Fruit fly (Drosophila melanogaster) whole organism, prepupa: Measurements from ENCODE around the gene CG43925.

Experiments
- CG11902 ChIP-seq: fragments of 200-800 bp; sonication (Bioruptor generic); optimal IDR thresholded peaks from 3 replicates; lab custom pipeline; 2016; ENCODE audit warnings: missing biosample characterization, missing genetic modification characterization
- CG16779 ChIP-seq: fragments of 200-800 bp; sonication (Bioruptor generic); optimal IDR thresholded peaks from 3 replicates; lab custom pipeline; 2017; ENCODE audit warnings: missing biosample characterization, mild to moderate bottlenecking, missing genetic modification characterization
- CG6854 ChIP-seq: fragments of 200-800 bp; sonication (Bioruptor generic); optimal IDR thresholded peaks from 2 replicates; lab custom pipeline; 2017; ENCODE audit warnings: missing biosample characterization, mild to moderate bottlenecking, missing genetic modification characterization
- CG8319 ChIP-seq: fragments of 200-800 bp; sonication (Bioruptor generic); optimal IDR thresholded peaks from 3 replicates; lab custom pipeline; 2016; ENCODE audit warnings: missing biosample characterization, missing genetic modification characterization
- Eip93F ChIP-seq: fragments of 200-800 bp; sonication (Bioruptor generic); optimal IDR thresholded peaks from 2 replicates; lab custom pipeline; 2016; ENCODE audit warnings: missing biosample characterization, mild to moderate bottlenecking, missing genetic modification characterization
- dsx ChIP-seq: fragments of 200-800 bp; optimal IDR thresholded peaks from 3 replicates; lab custom pipeline; 2019; ENCODE audit warnings: missing biosample characterization, mild to moderate bottlenecking, missing genetic modification characterization, moderate library complexity; ENCODE audit not compliant: poor library complexity, severe bottlenecking
- esn ChIP-seq: fragments of 200-800 bp; sonication (Bioruptor generic); optimal IDR thresholded peaks from 2 replicates; lab custom pipeline; 2016; ENCODE audit warnings: missing biosample characterization, mild to moderate bottlenecking, missing genetic modification characterization, moderate library complexity

dm6 chr2L:13222225-13222648 is 46.0 kb downstream of the CG43925 start, which contains the start of the genes Ski6 and CG16812:
- TF ChIP-seq CG16779 (tag; lab: Kevin White, UChicago) (no peak), esn (peak; percentile 70), CG11902 (GFP tag; lab: Kevin White, UChicago) (no peak), CG6854 (no peak), Eip93F (GFP tag; lab: Kevin White, UChicago) (no peak), CG8319 (no peak), dsx (GFP tag; lab: Kevin White, UChicago) (no peak)
